Worm (Caenorhabditis elegans): ENCODE data around the gene cyp-14A5.
"Not testable (repeated sequence)": the region's sequence is repeated elsewhere in the genome, so short reads cannot be mapped to it uniquely, and the experiment has no call there.

cyp-14A5 gene

DNA sequence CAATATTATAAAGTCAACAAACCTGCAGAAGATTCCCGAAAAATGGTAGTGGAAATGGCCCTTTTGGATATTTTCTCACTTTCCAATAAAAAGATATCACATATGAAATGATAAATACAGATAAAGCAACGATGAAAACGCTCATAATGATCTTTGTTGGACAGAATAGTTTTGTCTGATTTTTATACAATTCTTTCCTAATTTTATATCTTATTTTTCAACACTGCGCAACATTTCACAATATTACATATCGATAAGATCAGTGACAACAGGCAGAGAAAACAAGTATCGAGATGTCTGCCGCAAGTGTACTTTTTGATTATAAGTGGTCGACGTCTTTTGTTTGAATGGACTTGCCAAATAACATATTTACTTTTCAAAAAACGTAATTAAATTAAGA is at the start of gene cyp-14A5:
Gene cyp-14A5, minus strand, starts transcription at position 163 of the 400 bp plus-strand sequence.
- TF ChIP-seq ztf-26 (tag; optimal IDR thresholded peaks at IDR 0.05) = no peak
- TF ChIP-seq gei-17 (GFP tag; optimal IDR thresholded peaks at IDR 0.05) = no peak
- TF ChIP-seq hmg-20 (GFP tag; IDR thresholded peaks at IDR 0.05) = no peak
- no peak for TF ChIP-seq nhr-179 (tag; optimal IDR thresholded peaks at IDR 0.05)
- no peak for TF ChIP-seq pbrm-1 (GFP tag; IDR thresholded peaks at IDR 0.05)
- no peak for TF ChIP-seq ekl-4 (GFP tag; IDR thresholded peaks at IDR 0.05)

DNA sequence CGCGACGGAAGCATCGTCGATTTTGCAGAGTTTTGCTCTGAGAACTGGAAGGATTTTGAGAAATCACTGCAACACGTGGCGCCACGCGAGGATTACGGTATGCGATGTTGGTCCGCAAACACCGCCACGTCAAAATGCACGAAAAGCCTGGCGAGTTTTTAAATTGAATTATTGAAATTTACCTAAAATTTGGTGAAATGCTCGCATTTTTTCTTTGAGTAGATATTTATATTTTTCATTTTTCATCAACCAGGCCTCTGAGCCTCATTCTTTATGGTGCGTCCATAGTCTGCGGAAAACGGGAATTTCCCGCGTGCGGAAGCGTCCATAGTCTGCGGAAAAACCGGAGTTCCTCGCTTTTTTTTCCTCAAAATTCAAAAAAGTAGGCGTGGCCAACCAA is 47.8 kb upstream of the cyp-14A5 start, which contains the start of gene ZC317.7:
Gene ZC317.7, minus strand, starts transcription at position 101 of the 400 bp plus-strand sequence.
- not testable (repeated sequence) for TF ChIP-seq F23B12.7 (tag; optimal IDR thresholded peaks at IDR 0.05; ENCODE audit: insufficient read depth); ZK185.1 (tag; optimal IDR thresholded peaks at IDR 0.05; ENCODE audit: poor library complexity, severe bottlenecking); die-1 (tag; optimal IDR thresholded peaks at IDR 0.05)

DNA sequence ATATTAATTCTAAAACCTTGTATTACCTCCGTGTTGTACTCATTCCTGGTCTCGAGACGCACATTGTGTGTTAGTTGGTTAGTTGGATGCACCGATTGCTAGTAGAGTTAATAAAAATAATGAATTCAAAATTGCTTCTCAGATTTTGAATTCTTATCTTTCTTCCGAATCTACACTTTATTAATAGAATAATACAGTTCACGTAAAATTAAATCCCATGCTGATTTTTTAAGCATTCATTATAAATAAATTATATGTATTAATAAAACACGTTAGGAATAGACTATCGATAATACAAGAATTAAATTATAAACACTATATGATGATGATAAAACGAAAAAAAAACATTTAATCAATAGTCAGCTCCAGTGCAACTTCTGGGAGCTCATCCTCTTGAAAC is 45.4 kb upstream of the cyp-14A5 start, which contains the start of gene ZC317.6:
Gene ZC317.6, minus strand, starts transcription at position 101 of the 400 bp plus-strand sequence.
- TF ChIP-seq T07F8.4 (tag; optimal IDR thresholded peaks at IDR 0.05); ztf-18 (tag; optimal IDR thresholded peaks at IDR 0.05); mcd-1 (GFP tag; IDR thresholded peaks at IDR 0.05): not testable (repeated sequence)

ce11 chrV:5465335-5465734 is 42.3 kb upstream of the cyp-14A5 start, which contains the start of gene srg-68:
TSS of gene srg-68 (minus strand) at chrV:5465435.
- no peak for TF ChIP-seq attf-3 (GFP tag; conservative IDR thresholded peaks at IDR 0.05)
- TF ChIP-seq B0019.2 (GFP tag; conservative IDR thresholded peaks at IDR 0.05) = no peak
- TF ChIP-seq F57C9.4 (tag; optimal IDR thresholded peaks at IDR 0.05) = no peak
- no peak for TF ChIP-seq F23B12.7 (tag; optimal IDR thresholded peaks at IDR 0.05; ENCODE audit: insufficient read depth)
- TF ChIP-seq zim-3 (tag; optimal IDR thresholded peaks at IDR 0.05) = no peak
- no peak for TF ChIP-seq ztf-18 (tag; optimal IDR thresholded peaks at IDR 0.05)
- TF ChIP-seq F22D6.2 (tag; optimal IDR thresholded peaks at IDR 0.05) = no peak
- no peak for TF ChIP-seq rec-8 (tag; optimal IDR thresholded peaks at IDR 0.05)
- TF ChIP-seq ceh-91 (GFP tag; IDR thresholded peaks at IDR 0.05) = no peak

ce11 chrV:5462894-5463293 is 39.8 kb upstream of the cyp-14A5 start, which contains the start of gene srg-67:
TSS of gene srg-67 (minus strand) at chrV:5462994.
- TF ChIP-seq F22D6.2 (tag; optimal IDR thresholded peaks at IDR 0.05) (no peak), T26A5.8 (tag; optimal IDR thresholded peaks at IDR 0.05) (no peak), ztf-22 (GFP tag; optimal IDR thresholded peaks at IDR 0.05) (no peak), hrde-1 (tag; optimal IDR thresholded peaks at IDR 0.05; ENCODE audit: borderline replicate concordance) (no peak), fkh-3 (tag; optimal IDR thresholded peaks at IDR 0.05) (no peak), chd-7 (tag; optimal IDR thresholded peaks at IDR 0.05) (no peak), F49E8.2 (tag; optimal IDR thresholded peaks at IDR 0.05; ENCODE audit: insufficient read depth) (no peak), gei-17 (GFP tag; optimal IDR thresholded peaks at IDR 0.05) (no peak), ZK185.1 (tag; optimal IDR thresholded peaks at IDR 0.05; ENCODE audit: poor library complexity, severe bottlenecking) (no peak), attf-3 (GFP tag; conservative IDR thresholded peaks at IDR 0.05) (no peak), unc-130 (GFP tag; optimal IDR thresholded peaks at IDR 0.05) (no peak), ceh-91 (GFP tag; IDR thresholded peaks at IDR 0.05) (no peak), nhr-80 (tag; optimal IDR thresholded peaks at IDR 0.05) (no peak)

- no peak for TF ChIP-seq hrde-1 (tag; optimal IDR thresholded peaks at IDR 0.05; ENCODE audit: borderline replicate concordance)
- TF ChIP-seq snpc-3.4 (tag; optimal IDR thresholded peaks at IDR 0.05) = no peak
- no peak for TF ChIP-seq egl-44 (GFP tag; IDR thresholded peaks at IDR 0.05)
- no peak for TF ChIP-seq attf-3 (GFP tag; conservative IDR thresholded peaks at IDR 0.05)
- TF ChIP-seq B0035.1 (tag; optimal IDR thresholded peaks at IDR 0.05) = no peak
- no peak for TF ChIP-seq ztf-26 (tag; optimal IDR thresholded peaks at IDR 0.05)
- no peak for TF ChIP-seq hmg-20 (GFP tag; IDR thresholded peaks at IDR 0.05)
- TF ChIP-seq tbx-9 (tag; optimal IDR thresholded peaks at IDR 0.05; ENCODE audit: borderline replicate concordance) = no peak
- TF ChIP-seq snpc-1.3 (tag; optimal IDR thresholded peaks at IDR 0.05; ENCODE audit: insufficient read depth) = no peak
- no peak for TF ChIP-seq nhr-179 (tag; optimal IDR thresholded peaks at IDR 0.05)
- no peak for TF ChIP-seq Y56A3A.18 (GFP tag; IDR thresholded peaks at IDR 0.05)
These were observed 36.7 kb upstream of the cyp-14A5 start, which contains the start of gene ZC317.2 for ce11 chrV:5459806-5460205. TSS of gene ZC317.2 (plus strand) at chrV:5460106.
